Worm (Caenorhabditis elegans): ENCODE data around the gene rhgf-1.

Gene rhgf-1

ce11 chrX:10656604-10657003 lies 55.1 kb downstream of the rhgf-1 start:
- no peak for TF ChIP-seq ets-7 (tag; optimal IDR thresholded peaks at IDR 0.05)
- TF ChIP-seq F13C5.2 (tag; optimal IDR thresholded peaks at IDR 0.05): no peak
- no peak for TF ChIP-seq ceh-13 (GFP tag; optimal IDR thresholded peaks at IDR 0.05)
- no peak for TF ChIP-seq tbx-37 (GFP tag; conservative IDR thresholded peaks at IDR 0.05)
- no peak for TF ChIP-seq pes-1 (GFP tag; IDR thresholded peaks at IDR 0.05)
- no peak for TF ChIP-seq tbx-11 (GFP tag; IDR thresholded peaks at IDR 0.05)
- TF ChIP-seq sea-1 (GFP tag; conservative IDR thresholded peaks at IDR 0.05): no peak
- no peak for TF ChIP-seq hmg-4 (GFP tag; optimal IDR thresholded peaks at IDR 0.05)
- no peak for TF ChIP-seq tra-4 (tag; optimal IDR thresholded peaks at IDR 0.05)
- no peak for TF ChIP-seq flt-1 (GFP tag; IDR thresholded peaks at IDR 0.05)
- TF ChIP-seq hnd-1 (tag; optimal IDR thresholded peaks at IDR 0.05): no peak
- TF ChIP-seq aly-1 (tag; optimal IDR thresholded peaks at IDR 0.05): no peak
- TF ChIP-seq B0310.2 (tag; optimal IDR thresholded peaks at IDR 0.05): no peak
- TF ChIP-seq hmbx-1 (tag; optimal IDR thresholded peaks at IDR 0.05): no peak
- no peak for TF ChIP-seq scrt-1 (GFP tag; IDR thresholded peaks at IDR 0.05)
- no peak for TF ChIP-seq ama-1 (optimal IDR thresholded peaks at IDR 0.05)
- no peak for TF ChIP-seq ceh-36 (tag; optimal IDR thresholded peaks at IDR 0.05)

- TF ChIP-seq ama-1 (optimal IDR thresholded peaks at IDR 0.05): no peak
- no peak for TF ChIP-seq tra-4 (tag; optimal IDR thresholded peaks at IDR 0.05)
- no peak for TF ChIP-seq hnd-1 (tag; optimal IDR thresholded peaks at IDR 0.05)
- TF ChIP-seq ceh-36 (tag; optimal IDR thresholded peaks at IDR 0.05): no peak
- no peak for TF ChIP-seq ceh-13 (GFP tag; optimal IDR thresholded peaks at IDR 0.05)
- no peak for TF ChIP-seq tbx-37 (GFP tag; conservative IDR thresholded peaks at IDR 0.05)
- no peak for TF ChIP-seq B0310.2 (tag; optimal IDR thresholded peaks at IDR 0.05)
- no peak for TF ChIP-seq tbx-11 (GFP tag; IDR thresholded peaks at IDR 0.05)
- TF ChIP-seq hmbx-1 (tag; optimal IDR thresholded peaks at IDR 0.05): no peak
- TF ChIP-seq hmg-4 (GFP tag; optimal IDR thresholded peaks at IDR 0.05): no peak
- no peak for TF ChIP-seq pes-1 (GFP tag; IDR thresholded peaks at IDR 0.05)
- no peak for TF ChIP-seq ets-7 (tag; optimal IDR thresholded peaks at IDR 0.05)
- no peak for TF ChIP-seq sea-1 (GFP tag; conservative IDR thresholded peaks at IDR 0.05)
- TF ChIP-seq F13C5.2 (tag; optimal IDR thresholded peaks at IDR 0.05): no peak
- TF ChIP-seq aly-1 (tag; optimal IDR thresholded peaks at IDR 0.05): no peak
- no peak for TF ChIP-seq scrt-1 (GFP tag; IDR thresholded peaks at IDR 0.05)
These were observed 61.6 kb downstream of the rhgf-1 start for ce11 chrX:10650103-10650502.
